Worm (Caenorhabditis elegans) whole organism, mixed stage, embryonic: ENCODE data around the gene clec-135.

Source experiments
- blmp-1 ChIP-seq: fragments of 150-350 bp; optimal IDR thresholded peaks from 2 replicates; lab custom pipeline; 2014; ENCODE audit warnings: missing biosample characterization, missing genetic modification characterization
- ceh-83 ChIP-seq: fragments of 200-800 bp; sonication (Bioruptor generic); optimal IDR thresholded peaks from 2 replicates; lab custom pipeline; 2018; ENCODE audit warnings: mild to moderate bottlenecking, missing genetic modification characterization, missing compliant biosample characterization
- ces-1 ChIP-seq: fragments of 150-350 bp; optimal IDR thresholded peaks from 2 replicates; lab custom pipeline; 2014; ENCODE audit warnings: missing biosample characterization, missing genetic modification reagents, missing genetic modification characterization
- elt-1 ChIP-seq: sonication (generic microtip); optimal IDR thresholded peaks from 2 replicates; lab custom pipeline; 2017; ENCODE audit warnings: missing genetic modification characterization, mild to moderate bottlenecking, missing compliant biosample characterization, antibody characterized with exemption, moderate library complexity, borderline replicate concordance; ENCODE audit not compliant: insufficient read depth
- hlh-1 ChIP-seq: fragments of 150-350 bp; optimal IDR thresholded peaks from 2 replicates; lab custom pipeline; 2014; ENCODE audit warnings: missing biosample characterization, missing genetic modification reagents, missing genetic modification characterization
- lsy-2 ChIP-seq: fragments of 150-350 bp; optimal IDR thresholded peaks from 2 replicates; lab custom pipeline; 2014; ENCODE audit warnings: missing biosample characterization, missing genetic modification characterization
- mep-1 ChIP-seq: fragments of 150-350 bp; optimal IDR thresholded peaks from 2 replicates; lab custom pipeline; 2017; ENCODE audit warnings: missing biosample characterization, missing genetic modification reagents, missing genetic modification characterization, inconsistent platforms
- nhr-12 ChIP-seq: fragments of 150-350 bp; optimal IDR thresholded peaks from 2 replicates; lab custom pipeline; 2014; ENCODE audit warnings: missing biosample characterization, missing genetic modification characterization
- nhr-237 ChIP-seq: fragments of 150-350 bp; optimal IDR thresholded peaks from 2 replicates; lab custom pipeline; 2014; ENCODE audit warnings: missing biosample characterization, missing genetic modification characterization
- nhr-76 ChIP-seq: sonication (generic microtip); optimal IDR thresholded peaks from 2 replicates; lab custom pipeline; 2017; ENCODE audit warnings: missing biosample characterization, missing genetic modification characterization
- pha-4 ChIP-seq: fragments of 150-350 bp; optimal IDR thresholded peaks from 2 replicates; lab custom pipeline; 2018; ENCODE audit warnings: missing biosample characterization, missing genetic modification reagents, missing genetic modification characterization
- sem-2 ChIP-seq: fragments of 200-800 bp; sonication (Bioruptor generic); optimal IDR thresholded peaks from 2 replicates; lab custom pipeline; 2018; ENCODE audit warnings: mild to moderate bottlenecking, missing genetic modification characterization, missing compliant biosample characterization
- unc-62 ChIP-seq: fragments of 150-350 bp; optimal IDR thresholded peaks from 2 replicates; lab custom pipeline; 2014; ENCODE audit warnings: missing biosample characterization, missing genetic modification reagents, missing genetic modification characterization

DNA sequence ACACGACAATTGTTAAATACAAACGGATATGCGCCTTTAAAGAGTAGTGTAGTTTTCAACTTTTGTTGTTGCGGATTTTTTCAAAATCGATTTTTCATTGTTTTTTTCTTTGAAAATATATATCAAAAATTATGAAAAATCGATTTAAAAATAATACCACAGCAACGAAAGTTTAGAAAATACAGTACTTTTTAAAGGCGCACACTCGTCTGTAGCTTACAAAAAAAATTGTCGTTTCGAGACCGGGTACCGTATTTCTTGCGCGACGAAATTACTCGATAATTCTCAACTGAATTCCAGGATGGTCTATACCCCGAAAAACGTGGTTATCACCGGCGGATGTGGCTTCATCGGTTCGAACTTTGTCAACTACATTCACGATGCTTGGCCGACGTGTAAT, 36.2 kb upstream of the clec-135 start, which contains the start of gene rml-4:
- no peak for TF ChIP-seq ceh-83 (GFP tag; lab: Kevin White, UChicago)
- no peak for TF ChIP-seq nhr-76 (tag; lab: Kevin White, UChicago)
- TF ChIP-seq nhr-237 (tag; lab: Kevin White, UChicago), result no peak
- no peak for TF ChIP-seq nhr-12 (tag; lab: Kevin White, UChicago)
- TF ChIP-seq pha-4, result no peak
- TF ChIP-seq lsy-2 (tag; lab: Kevin White, UChicago), result no peak
- no peak for TF ChIP-seq unc-62 (GFP tag; lab: Kevin White, UChicago)
- no peak for TF ChIP-seq blmp-1 (tag; lab: Kevin White, UChicago)
- no peak for TF ChIP-seq hlh-1 (tag; lab: Kevin White, UChicago)
- TF ChIP-seq ces-1 (GFP tag; lab: Kevin White, UChicago), result no peak
- no peak for TF ChIP-seq elt-1 (tag; lab: Kevin White, UChicago)
- no peak for TF ChIP-seq sem-2 (GFP tag; lab: Kevin White, UChicago)
- no peak for TF ChIP-seq mep-1 (tag; lab: Kevin White, UChicago)
